Worm (Caenorhabditis elegans) whole organism, young adult: ENCODE results near the gene F57C2.4.

Source experiments
- B0336.3 ChIP-seq: fragments of 200-800 bp; sonication (Bioruptor generic); IDR thresholded peaks from 2 replicates; pipeline ENCODE4 v1.3.6; 2022; ENCODE audit warnings: missing genetic modification characterization, missing compliant biosample characterization
- C06A6.2 ChIP-seq: fragments of 200-800 bp; sonication (Bioruptor generic); conservative IDR thresholded peaks from 2 replicates; pipeline ENCODE4 v1.3.6; 2022; ENCODE audit warnings: missing genetic modification characterization, missing compliant biosample characterization
- F23B12.7 ChIP-seq: sonication (generic microtip); optimal IDR thresholded peaks from 2 replicates; lab custom pipeline; 2017; ENCODE audit warnings: missing genetic modification characterization, mild to moderate bottlenecking, missing compliant biosample characterization, antibody characterized with exemption, moderate library complexity; ENCODE audit not compliant: insufficient read depth
- F37B4.10 ChIP-seq: fragments of 200-800 bp; sonication (Bioruptor generic); IDR thresholded peaks from 2 replicates; pipeline ENCODE4 v1.3.6; 2022; ENCODE audit warnings: missing genetic modification characterization, missing compliant biosample characterization
- T26A5.8 ChIP-seq: sonication (generic microtip); optimal IDR thresholded peaks from 2 replicates; lab custom pipeline; 2016; ENCODE audit warnings: missing genetic modification characterization, missing compliant biosample characterization
- Y79H2A.3 ChIP-seq: fragments of 200-800 bp; sonication (Bioruptor generic); conservative IDR thresholded peaks from 2 replicates; pipeline ENCODE4 v1.3.6; 2022; ENCODE audit warnings: missing genetic modification reagents, missing genetic modification characterization, missing compliant biosample characterization
- ama-1 ChIP-seq, 3 experiments: fragments of 150-350 bp in 1 of 3; sonication (generic microtip) in 2 of 3; optimal IDR thresholded peaks; 2 replicates each; lab custom pipeline; 2014 to 2018; ENCODE audit warnings: missing biosample characterization in 2 of 3, missing genetic modification characterization in 2 of 3, missing genetic modification reagents in 2 of 3
- aptf-2 ChIP-seq: fragments of 200-800 bp; sonication (Bioruptor generic); conservative IDR thresholded peaks from 2 replicates; pipeline ENCODE4 v1.3.6; 2022; ENCODE audit warnings: missing genetic modification reagents, missing genetic modification characterization, missing compliant biosample characterization
- aptf-3 ChIP-seq: fragments of 200-800 bp; sonication (Bioruptor generic); IDR thresholded peaks from 2 replicates; pipeline ENCODE4 v1.3.6; 2022; ENCODE audit warnings: missing genetic modification characterization, missing compliant biosample characterization
- attf-3 ChIP-seq: fragments of 200-800 bp; sonication (Bioruptor generic); conservative IDR thresholded peaks from 2 replicates; pipeline ENCODE4 v1.3.6; 2022; ENCODE audit warnings: missing genetic modification reagents, missing genetic modification characterization, missing compliant biosample characterization
- attf-5 ChIP-seq: fragments of 200-800 bp; sonication (Bioruptor generic); optimal IDR thresholded peaks from 2 replicates; lab custom pipeline; 2018; ENCODE audit warnings: mild to moderate bottlenecking, missing genetic modification characterization, missing compliant biosample characterization
- ccch-3 ChIP-seq: fragments of 200-800 bp; sonication (Bioruptor generic); optimal IDR thresholded peaks from 2 replicates; lab custom pipeline; 2018; ENCODE audit warnings: mild to moderate bottlenecking, missing genetic modification characterization, missing compliant biosample characterization
- cebp-2 ChIP-seq: fragments of 200-800 bp; sonication (Bioruptor generic); IDR thresholded peaks from 2 replicates; pipeline ENCODE4 v1.3.6; 2022; ENCODE audit warnings: missing genetic modification characterization, missing compliant biosample characterization
- ceh-100 ChIP-seq: fragments of 200-800 bp; sonication (Bioruptor generic); IDR thresholded peaks from 2 replicates; pipeline ENCODE4 v1.3.6; 2022; ENCODE audit warnings: missing genetic modification reagents, missing genetic modification characterization, missing compliant biosample characterization
- ceh-58 ChIP-seq: fragments of 200-800 bp; sonication (Bioruptor generic); IDR thresholded peaks from 2 replicates; pipeline ENCODE4 v1.3.6; 2022; ENCODE audit warnings: missing genetic modification characterization, missing compliant biosample characterization
- ceh-79 ChIP-seq: sonication (generic microtip); optimal IDR thresholded peaks from 2 replicates; lab custom pipeline; 2017; ENCODE audit warnings: mild to moderate bottlenecking, missing genetic modification characterization, missing compliant biosample characterization
- dox-1 ChIP-seq: fragments of 200-800 bp; sonication (Bioruptor generic); IDR thresholded peaks from 2 replicates; pipeline ENCODE4 v1.3.6; 2022; ENCODE audit warnings: missing genetic modification reagents, missing genetic modification characterization, missing compliant biosample characterization
- ekl-4 ChIP-seq: fragments of 200-800 bp; sonication (Bioruptor generic); IDR thresholded peaks from 2 replicates; pipeline ENCODE4 v1.3.6; 2022; ENCODE audit warnings: missing genetic modification reagents, missing genetic modification characterization, missing compliant biosample characterization
- ets-4 ChIP-seq: fragments of 200-800 bp; sonication (Bioruptor generic); optimal IDR thresholded peaks from 2 replicates; lab custom pipeline; 2018; ENCODE audit warnings: mild to moderate bottlenecking, missing genetic modification characterization, missing compliant biosample characterization
- gei-17 ChIP-seq: fragments of 200-800 bp; sonication (Bioruptor generic); optimal IDR thresholded peaks from 2 replicates; lab custom pipeline; 2018; ENCODE audit warnings: mild to moderate bottlenecking, missing genetic modification characterization, missing compliant biosample characterization
- him-1 ChIP-seq: sonication (generic microtip); optimal IDR thresholded peaks from 2 replicates; lab custom pipeline; 2016; ENCODE audit warnings: missing genotype, missing genetic modification reagents, missing genetic modification characterization, missing compliant biosample characterization
- hrde-1 ChIP-seq: sonication (generic microtip); optimal IDR thresholded peaks from 2 replicates; lab custom pipeline; 2016; ENCODE audit warnings: missing genetic modification characterization, mild to moderate bottlenecking, missing compliant biosample characterization, moderate library complexity, missing genotype, missing genetic modification reagents, borderline replicate concordance
- let-526 ChIP-seq: fragments of 200-800 bp; sonication (Bioruptor generic); IDR thresholded peaks from 2 replicates; pipeline ENCODE4 v1.3.6; 2022; ENCODE audit warnings: missing genetic modification reagents, missing genetic modification characterization, missing compliant biosample characterization
- lin-40 ChIP-seq: sonication (generic microtip); optimal IDR thresholded peaks from 2 replicates; lab custom pipeline; 2016; ENCODE audit warnings: missing genetic modification characterization, mild to moderate bottlenecking, missing compliant biosample characterization, missing genotype, missing genetic modification reagents
- lsy-27 ChIP-seq: sonication (generic microtip); optimal IDR thresholded peaks from 2 replicates; lab custom pipeline; 2017; ENCODE audit warnings: missing genetic modification characterization, mild to moderate bottlenecking, missing compliant biosample characterization, antibody characterized with exemption, missing genotype, borderline replicate concordance; ENCODE audit not compliant: insufficient read depth
- madf-8 ChIP-seq: fragments of 200-800 bp; sonication (Bioruptor generic); conservative IDR thresholded peaks from 2 replicates; pipeline ENCODE4 v1.3.6; 2022; ENCODE audit warnings: missing genetic modification reagents, missing genetic modification characterization, missing compliant biosample characterization
- mel-28 ChIP-seq: sonication (generic microtip); optimal IDR thresholded peaks from 2 replicates; lab custom pipeline; 2016; ENCODE audit warnings: borderline replicate concordance, mild to moderate bottlenecking, missing genetic modification characterization, missing compliant biosample characterization
- mes-4 ChIP-seq: sonication (generic microtip); optimal IDR thresholded peaks from 2 replicates; lab custom pipeline; 2016; ENCODE audit warnings: missing genotype, missing genetic modification characterization, missing compliant biosample characterization
- mxl-1 ChIP-seq: sonication (generic microtip); optimal IDR thresholded peaks from 2 replicates; lab custom pipeline; 2016; ENCODE audit warnings: missing genetic modification characterization, missing compliant biosample characterization
- nfya-1 ChIP-seq: sonication (generic microtip); optimal IDR thresholded peaks from 2 replicates; lab custom pipeline; 2017; ENCODE audit warnings: antibody characterized with exemption, missing compliant biosample characterization, missing genetic modification characterization, borderline replicate concordance; ENCODE audit not compliant: insufficient read depth
- nfyb-1 ChIP-seq: fragments of 200-800 bp; sonication (Bioruptor generic); IDR thresholded peaks from 2 replicates; pipeline ENCODE4 v1.3.6; 2022; ENCODE audit warnings: missing genetic modification reagents, missing genetic modification characterization, missing compliant biosample characterization
- nhr-27 ChIP-seq: fragments of 200-800 bp; sonication (Bioruptor generic); optimal IDR thresholded peaks from 2 replicates; lab custom pipeline; 2018; ENCODE audit warnings: mild to moderate bottlenecking, missing genetic modification characterization, moderate library complexity, missing compliant biosample characterization
- nhr-90 ChIP-seq: sonication (generic microtip); optimal IDR thresholded peaks from 2 replicates; lab custom pipeline; 2016; ENCODE audit warnings: missing genotype, mild to moderate bottlenecking, missing genetic modification characterization, missing compliant biosample characterization
- sdz-38 ChIP-seq: sonication (generic microtip); optimal IDR thresholded peaks from 2 replicates; lab custom pipeline; 2016; ENCODE audit warnings: missing genotype, missing genetic modification characterization, missing compliant biosample characterization
- snpc-3.4 ChIP-seq: sonication (generic microtip); optimal IDR thresholded peaks from 2 replicates; lab custom pipeline; 2017; ENCODE audit warnings: missing genetic modification characterization, mild to moderate bottlenecking, missing compliant biosample characterization, antibody characterized with exemption, moderate library complexity, missing genotype, missing genetic modification reagents
- tbx-9 ChIP-seq: sonication (generic microtip); optimal IDR thresholded peaks from 2 replicates; lab custom pipeline; 2016; ENCODE audit warnings: borderline replicate concordance, missing genetic modification characterization, inconsistent platforms, missing compliant biosample characterization
- xnd-1 ChIP-seq: sonication (generic microtip); optimal IDR thresholded peaks from 2 replicates; lab custom pipeline; 2016; ENCODE audit warnings: missing genotype, missing genetic modification reagents, missing genetic modification characterization, missing compliant biosample characterization
- zim-3 ChIP-seq: sonication (generic microtip); optimal IDR thresholded peaks from 2 replicates; lab custom pipeline; 2017; ENCODE audit warnings: mild to moderate bottlenecking, missing genetic modification characterization, moderate library complexity, missing compliant biosample characterization
- ztf-26 ChIP-seq: sonication (generic microtip); optimal IDR thresholded peaks from 2 replicates; lab custom pipeline; 2017; ENCODE audit warnings: missing genetic modification characterization, missing compliant biosample characterization

F57C2.4 gene

ce11 chrII:14511189-14511588 is 13.9 kb upstream of the F57C2.4 start, which contains the start of gene K10H10.13:
K10H10.13 (minus strand) TSS chrII:14511289.
- no peak for TF ChIP-seq nfya-1 (tag; lab: Kevin White, UChicago)
- no peak for TF ChIP-seq ceh-79 (tag; lab: Kevin White, UChicago)
- TF ChIP-seq cebp-2 (GFP tag; lab: Robert Waterston, UW) = no peak
- TF ChIP-seq ekl-4 (GFP tag; lab: Robert Waterston, UW) = no peak
- TF ChIP-seq madf-8 = no peak
- TF ChIP-seq attf-5 (GFP tag; lab: Kevin White, UChicago) = no peak
- TF ChIP-seq Y79H2A.3 (GFP tag; lab: Robert Waterston, UW) = no peak

- no peak for TF ChIP-seq C06A6.2 (GFP tag; lab: Robert Waterston, UW)
- no peak for TF ChIP-seq mes-4 (tag; lab: Kevin White, UChicago)
- no peak for TF ChIP-seq ceh-100 (GFP tag; lab: Robert Waterston, UW)
- no peak for TF ChIP-seq ztf-26
- no peak for TF ChIP-seq let-526 (GFP tag; lab: Robert Waterston, UW)
- TF ChIP-seq lsy-27 (tag; lab: Kevin White, UChicago) = no peak
- TF ChIP-seq ceh-58 (GFP tag; lab: Robert Waterston, UW) = no peak
- no peak for TF ChIP-seq aptf-3
- no peak for TF ChIP-seq ets-4 (GFP tag; lab: Kevin White, UChicago)
- TF ChIP-seq xnd-1 (tag; lab: Kevin White, UChicago) = no peak
- no peak for TF ChIP-seq ccch-3 (GFP tag; lab: Kevin White, UChicago)
- TF ChIP-seq Y79H2A.3 (GFP tag; lab: Robert Waterston, UW) = no peak
- TF ChIP-seq him-1 = no peak
- no peak for TF ChIP-seq T26A5.8 (tag; lab: Kevin White, UChicago)
- TF ChIP-seq gei-17 (GFP tag; lab: Kevin White, UChicago) = no peak
- TF ChIP-seq F37B4.10 (GFP tag; lab: Robert Waterston, UW) = no peak
- no peak for TF ChIP-seq aptf-2 (GFP tag; lab: Robert Waterston, UW)
- TF ChIP-seq mel-28 (tag; lab: Kevin White, UChicago) = no peak
- TF ChIP-seq hrde-1 (tag; lab: Kevin White, UChicago) = no peak
- no peak for TF ChIP-seq ama-1 (optimal IDR thresholded peaks at IDR 0.05; lab: Kevin White, UChicago)
- no peak for TF ChIP-seq ama-1 (GFP tag; optimal IDR thresholded peaks at IDR 0.05; lab: Kevin White, UChicago)
Observed at ce11 chrII:14515017-14515416, 10.1 kb upstream of the F57C2.4 start, which contains the start of gene K10H10.9. K10H10.9 (minus strand) TSS chrII:14515117.

ce11 chrII:14522037-14522436 is 3.1 kb upstream of the F57C2.4 start, which contains the start of gene btb-19:
btb-19 (minus strand) TSS chrII:14522137.
- TF ChIP-seq ccch-3 (GFP tag; lab: Kevin White, UChicago) (no peak), ztf-26 (no peak), F23B12.7 (tag; lab: Kevin White, UChicago) (no peak), attf-5 (GFP tag; lab: Kevin White, UChicago) (no peak), mxl-1 (no peak), B0336.3 (GFP tag; lab: Robert Waterston, UW) (no peak), tbx-9 (tag; lab: Kevin White, UChicago) (no peak), nhr-27 (no peak), attf-3 (GFP tag; lab: Robert Waterston, UW) (no peak), sdz-38 (tag; lab: Kevin White, UChicago) (no peak), lin-40 (tag; lab: Kevin White, UChicago) (no peak), snpc-3.4 (tag; lab: Kevin White, UChicago) (no peak), nfyb-1 (no peak), zim-3 (tag; lab: Kevin White, UChicago) (no peak), dox-1 (GFP tag; lab: Robert Waterston, UW) (no peak), nhr-90 (tag; lab: Kevin White, UChicago) (no peak)
